Worm (Caenorhabditis elegans) whole organism, L4/young adult: ENCODE measurements around the gene nlp-19.

ENCODE experiments used
- W03F9.2 ChIP-seq: fragments of 150-350 bp; optimal IDR thresholded peaks from 2 replicates; lab custom pipeline; 2014; ENCODE audit warnings: missing biosample characterization, missing genetic modification characterization
- dao-5 ChIP-seq: sonication (generic microtip); optimal IDR thresholded peaks from 2 replicates; lab custom pipeline; 2016; ENCODE audit warnings: missing genotype, missing genetic modification characterization, moderate library complexity, missing compliant biosample characterization
- him-1 ChIP-seq: sonication (generic microtip); optimal IDR thresholded peaks from 2 replicates; lab custom pipeline; 2016; ENCODE audit warnings: missing genotype, missing genetic modification reagents, missing genetic modification characterization, missing compliant biosample characterization

nlp-19 gene

DNA sequence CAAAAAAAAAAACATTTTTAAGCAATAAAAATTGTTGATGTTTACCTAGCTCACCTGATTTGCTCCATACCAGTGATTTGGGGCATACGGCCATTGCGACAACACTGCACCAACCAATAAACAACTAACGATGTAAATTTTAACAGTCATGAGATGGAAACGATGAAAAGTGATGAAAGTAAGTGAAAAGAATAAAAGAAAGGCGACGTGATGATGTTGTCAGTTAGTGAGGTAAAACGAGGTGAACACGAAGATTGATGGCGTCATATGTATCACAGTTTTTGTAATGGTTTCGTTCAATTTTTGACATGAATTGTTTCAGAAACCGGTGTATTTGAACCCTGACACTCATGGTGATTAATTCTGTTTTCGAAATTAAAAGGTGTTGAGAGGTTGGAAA is 7.4 kb upstream of the nlp-19 start, which contains the start of gene K09C8.7:
Gene K09C8.7, minus strand, starts transcription at position 226 of the 400 bp plus-strand sequence.
- TF ChIP-seq dao-5 (no peak), W03F9.2 (no peak), him-1 (tag; lab: Kevin White, UChicago) (no peak)

DNA sequence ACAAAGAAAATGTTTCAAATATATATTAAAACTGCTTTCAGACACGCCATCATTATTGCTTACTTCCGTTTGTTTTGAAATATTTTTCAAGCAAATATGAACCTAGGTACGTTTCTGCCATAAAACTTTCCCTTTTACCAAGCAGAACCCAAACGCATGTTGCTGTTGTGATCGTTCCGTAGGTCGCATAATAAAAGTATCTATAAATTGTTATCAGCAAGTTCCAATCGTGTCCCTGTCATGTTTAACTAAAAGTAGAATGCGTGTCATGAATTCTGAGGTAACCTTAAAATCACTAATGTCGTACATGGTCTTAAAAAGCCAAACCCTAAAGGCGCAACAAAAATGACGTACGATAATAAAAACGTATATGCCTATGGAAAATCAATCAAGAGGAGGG is 6.6 kb upstream of the nlp-19 start:
- TF ChIP-seq dao-5 (no peak), W03F9.2 (no peak), him-1 (tag; lab: Kevin White, UChicago) (no peak)

- TF ChIP-seq him-1 (tag; lab: Kevin White, UChicago) = no peak
- no peak for TF ChIP-seq dao-5
- TF ChIP-seq W03F9.2 = no peak
Measured at ce11 chrX:10953834-10954233, 4.7 kb upstream of the nlp-19 start, which contains the start of gene pbo-4. Gene pbo-4, plus strand, starts transcription at chrX:10954134.

- no peak for TF ChIP-seq him-1 (tag; lab: Kevin White, UChicago)
- no peak for TF ChIP-seq dao-5
- no peak for TF ChIP-seq W03F9.2
Measured at ce11 chrX:10956972-10957678, 1.4 kb upstream of the nlp-19 start.

DNA sequence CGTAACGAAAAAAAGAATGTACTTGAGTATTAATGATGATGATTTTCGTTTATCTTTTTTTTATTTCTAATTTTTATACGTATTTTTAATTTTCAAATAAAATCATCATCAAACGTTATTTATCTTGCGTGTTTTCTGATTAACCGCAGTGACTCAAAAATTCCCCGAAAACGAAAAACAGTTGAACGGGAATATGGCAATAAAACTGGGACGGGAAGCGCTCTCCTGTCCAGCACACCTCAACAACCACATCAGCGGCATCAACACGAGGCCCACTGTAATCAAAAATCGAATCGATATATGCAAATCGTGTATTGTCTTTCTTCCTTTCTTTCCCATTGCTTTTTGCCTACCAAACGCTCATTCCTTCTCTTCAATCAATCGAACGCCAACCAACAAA is 609 bp downstream of the nlp-19 start, which contains the start of gene K09C8.2:
Gene K09C8.2, plus strand, starts transcription at position 301 of the 400 bp plus-strand sequence.
- no peak for TF ChIP-seq W03F9.2
- no peak for TF ChIP-seq him-1 (tag; lab: Kevin White, UChicago)
- no peak for TF ChIP-seq dao-5

DNA sequence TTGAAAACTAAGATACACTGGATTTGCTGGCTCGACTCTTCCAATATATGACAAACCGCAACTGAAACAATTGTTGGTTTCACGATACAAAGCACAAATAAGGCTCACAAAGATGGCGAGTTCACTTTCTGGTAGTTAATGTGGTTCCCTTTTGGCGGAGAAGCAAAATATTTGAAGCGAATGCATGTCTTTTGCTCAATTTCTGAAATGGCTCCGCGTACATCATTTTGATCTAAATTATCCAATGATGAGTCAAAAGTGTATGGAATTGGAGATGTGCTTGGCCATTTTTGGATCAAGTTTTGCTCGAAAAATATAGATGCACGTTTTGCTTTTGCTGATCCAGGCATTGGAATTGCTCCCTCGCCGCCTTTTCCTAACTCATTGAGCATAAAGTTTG is 3.2 kb downstream of the nlp-19 start:
- TF ChIP-seq dao-5 (no peak), him-1 (tag; lab: Kevin White, UChicago) (no peak), W03F9.2 (no peak)

- peak; percentile 72 for TF ChIP-seq dao-5
- no peak for TF ChIP-seq W03F9.2
- TF ChIP-seq him-1 (tag; lab: Kevin White, UChicago) = peak; percentile 81
Measured at ce11 chrX:10963453-10964046, 5.0 kb downstream of the nlp-19 start, which contains the start of gene nas-10. Gene nas-10, minus strand, starts transcription at chrX:10963503.

ce11 chrX:10965508-10965907 is 7.0 kb downstream of the nlp-19 start:
- TF ChIP-seq him-1 (tag; lab: Kevin White, UChicago) (no peak), W03F9.2 (no peak), dao-5 (no peak)

- TF ChIP-seq W03F9.2 (no peak), him-1 (tag; lab: Kevin White, UChicago) (no peak), dao-5 (no peak)
Measured at ce11 chrX:10966251-10966650, 7.7 kb downstream of the nlp-19 start, which contains the start of gene lge-1. Gene lge-1, plus strand, starts transcription at chrX:10966551.

ce11 chrX:10967698-10968097 is 9.2 kb downstream of the nlp-19 start, which contains the start of gene K09C8.9:
Gene K09C8.9, minus strand, starts transcription at chrX:10967798.
- TF ChIP-seq W03F9.2 = no peak
- no peak for TF ChIP-seq him-1 (tag; lab: Kevin White, UChicago)
- no peak for TF ChIP-seq dao-5

- no peak for TF ChIP-seq W03F9.2
- no peak for TF ChIP-seq dao-5
- no peak for TF ChIP-seq him-1 (tag; lab: Kevin White, UChicago)
Measured at ce11 chrX:10970629-10971028, 12.1 kb downstream of the nlp-19 start, which contains the start of gene K09C8.8. Gene K09C8.8, plus strand, starts transcription at chrX:10970929.

DNA sequence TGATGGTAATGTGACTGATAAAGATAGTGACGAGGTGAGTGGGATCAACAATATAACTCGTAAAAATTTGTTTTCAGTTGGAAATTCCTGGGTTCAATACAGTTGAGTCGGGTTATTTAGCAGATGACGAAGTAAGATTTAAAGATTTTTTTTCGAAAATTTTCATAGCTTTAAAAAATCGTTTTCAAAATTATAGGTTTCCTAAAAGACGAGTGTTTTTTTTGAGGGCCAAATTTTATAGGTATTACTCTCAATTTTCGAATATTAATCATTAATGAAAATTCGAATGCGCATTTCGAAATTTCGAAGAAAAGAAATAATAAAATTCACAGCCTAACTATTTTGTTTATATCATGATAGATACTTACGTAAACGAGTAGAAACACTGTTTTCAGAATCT is 12.6 kb downstream of the nlp-19 start:
- no peak for TF ChIP-seq him-1 (tag; lab: Kevin White, UChicago)
- TF ChIP-seq W03F9.2 = no peak
- no peak for TF ChIP-seq dao-5

DNA sequence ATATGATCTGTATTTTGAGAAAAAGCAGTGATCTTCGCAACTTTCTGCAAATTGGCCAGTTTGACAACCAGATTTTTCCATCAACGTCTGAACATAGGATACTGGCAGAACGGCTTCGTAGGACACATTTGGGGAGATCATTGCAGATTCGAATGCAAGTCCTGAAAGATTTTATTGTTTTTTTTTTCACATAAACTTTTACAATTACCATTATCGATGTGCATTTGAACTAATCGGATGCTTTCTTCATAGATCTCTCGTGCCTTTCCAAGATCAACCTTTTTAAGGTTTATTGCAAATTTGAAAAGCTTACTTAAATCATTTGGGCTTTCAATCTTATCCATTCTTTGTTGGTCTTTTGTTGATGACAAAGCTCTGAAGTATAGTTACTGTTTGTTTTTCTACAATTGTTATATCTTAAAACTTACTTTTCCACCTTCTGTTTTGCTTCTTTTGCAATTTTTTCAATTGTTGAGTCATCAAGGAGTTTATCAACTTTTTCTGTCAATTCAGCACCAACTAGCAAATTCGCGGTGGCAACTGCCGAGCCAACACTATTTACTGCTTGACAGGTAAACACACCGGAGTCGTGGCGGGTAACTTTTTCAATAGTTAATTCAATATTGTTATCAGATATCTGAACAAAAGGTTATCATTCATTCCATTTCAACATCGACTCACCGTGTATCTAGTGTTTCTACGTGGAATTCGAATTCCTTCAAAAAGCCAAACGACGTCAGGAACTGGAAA is 18.1 kb downstream of the nlp-19 start:
- TF ChIP-seq him-1 (tag; lab: Kevin White, UChicago) = no peak
- TF ChIP-seq W03F9.2 = no peak

DNA sequence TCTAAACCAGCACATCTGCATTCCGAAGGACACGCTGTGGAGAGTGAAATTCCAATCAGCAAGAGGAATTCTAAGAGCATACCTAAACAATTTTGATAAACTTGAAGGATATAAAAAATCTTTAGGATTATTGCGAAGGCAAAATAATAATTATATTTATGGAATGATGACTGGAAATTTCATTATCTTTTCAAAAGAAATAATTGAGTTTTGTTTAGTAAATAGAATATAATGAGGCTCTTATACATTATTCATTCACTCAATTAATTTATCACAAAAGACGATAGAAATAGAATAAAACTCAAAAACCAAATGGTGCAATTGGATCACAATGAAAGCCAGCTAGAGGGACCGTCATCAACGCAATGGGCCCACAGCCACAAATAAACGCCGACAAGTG is 20.7 kb downstream of the nlp-19 start, which contains the start of gene pxn-2:
Gene pxn-2, minus strand, starts transcription at position 101 of the 400 bp plus-strand sequence.
- TF ChIP-seq W03F9.2 = no peak
- TF ChIP-seq him-1 (tag; lab: Kevin White, UChicago) = no peak
- no peak for TF ChIP-seq dao-5
